Worm (Caenorhabditis elegans) whole organism, early embryonic: ENCODE data around the gene dpy-4.
"Not testable (repeated sequence)": the region's sequence is repeated elsewhere in the genome, so short reads cannot be mapped to it uniquely, and the experiment has no call there.

Experiments used
- B0310.2 ChIP-seq: sonication (generic microtip); optimal IDR thresholded peaks from 2 replicates; lab custom pipeline; 2016; ENCODE audit warnings: mild to moderate bottlenecking, missing genetic modification characterization, missing compliant biosample characterization
- F13C5.2 ChIP-seq: sonication (generic microtip); optimal IDR thresholded peaks from 2 replicates; lab custom pipeline; 2017; ENCODE audit warnings: mild to moderate bottlenecking, missing genetic modification characterization, inconsistent platforms, missing compliant biosample characterization
- aly-1 ChIP-seq: sonication (generic microtip); optimal IDR thresholded peaks from 2 replicates; lab custom pipeline; 2016; ENCODE audit warnings: missing genetic modification characterization, missing compliant biosample characterization
- ama-1 ChIP-seq: fragments of 150-350 bp; optimal IDR thresholded peaks from 2 replicates; lab custom pipeline; 2014
- ceh-13 ChIP-seq: fragments of 200-800 bp; sonication (Bioruptor generic); optimal IDR thresholded peaks from 2 replicates; lab custom pipeline; 2018; ENCODE audit warnings: mild to moderate bottlenecking, missing genetic modification characterization, missing compliant biosample characterization
- ceh-36 ChIP-seq: sonication (generic microtip); optimal IDR thresholded peaks from 2 replicates; lab custom pipeline; 2016; ENCODE audit warnings: missing genetic modification characterization, inconsistent platforms, missing compliant biosample characterization
- ets-7 ChIP-seq: sonication (generic microtip); optimal IDR thresholded peaks from 2 replicates; lab custom pipeline; 2016; ENCODE audit warnings: missing genotype, missing genetic modification characterization, missing compliant biosample characterization
- flt-1 ChIP-seq: fragments of 200-800 bp; sonication (Bioruptor generic); IDR thresholded peaks from 2 replicates; pipeline ENCODE4 v1.3.6; 2022; ENCODE audit warnings: missing genetic modification characterization, missing compliant biosample characterization
- hmbx-1 ChIP-seq: sonication (generic microtip); optimal IDR thresholded peaks from 2 replicates; lab custom pipeline; 2016; ENCODE audit warnings: mild to moderate bottlenecking, missing genetic modification characterization, missing compliant biosample characterization
- hmg-4 ChIP-seq: fragments of 200-800 bp; sonication (Bioruptor generic); optimal IDR thresholded peaks from 2 replicates; lab custom pipeline; 2018; ENCODE audit warnings: mild to moderate bottlenecking, missing genetic modification characterization, missing compliant biosample characterization
- hnd-1 ChIP-seq: sonication (generic microtip); optimal IDR thresholded peaks from 2 replicates; lab custom pipeline; 2016; ENCODE audit warnings: missing genetic modification characterization, missing compliant biosample characterization
- pes-1 ChIP-seq: fragments of 200-800 bp; sonication (Bioruptor generic); IDR thresholded peaks from 2 replicates; pipeline ENCODE4 v1.3.6; 2022; ENCODE audit warnings: missing genetic modification reagents, missing genetic modification characterization, missing compliant biosample characterization
- scrt-1 ChIP-seq: fragments of 200-800 bp; sonication (Bioruptor generic); IDR thresholded peaks from 2 replicates; pipeline ENCODE4 v1.3.6; 2022; ENCODE audit warnings: missing genetic modification characterization, missing compliant biosample characterization
- sea-1 ChIP-seq: fragments of 200-800 bp; sonication (Bioruptor generic); conservative IDR thresholded peaks from 2 replicates; pipeline ENCODE4 v1.3.6; 2022; ENCODE audit warnings: missing genetic modification characterization, missing compliant biosample characterization
- tbx-11 ChIP-seq: fragments of 200-800 bp; sonication (Bioruptor generic); IDR thresholded peaks from 2 replicates; pipeline ENCODE4 v1.3.6; 2022; ENCODE audit warnings: missing genetic modification characterization, missing compliant biosample characterization
- tbx-37 ChIP-seq: fragments of 200-800 bp; sonication (Bioruptor generic); conservative IDR thresholded peaks from 2 replicates; pipeline ENCODE4 v1.3.6; 2022; ENCODE audit warnings: missing genetic modification reagents, missing genetic modification characterization, missing compliant biosample characterization
- tra-4 ChIP-seq: sonication (generic microtip); optimal IDR thresholded peaks from 2 replicates; lab custom pipeline; 2017; ENCODE audit warnings: missing genetic modification characterization, missing compliant biosample characterization

The dpy-4 gene

ce11 chrIV:15020958-15021357 lies 34.4 kb upstream of the dpy-4 start:
- TF ChIP-seq tbx-11, result no peak

- TF ChIP-seq F13C5.2 (no peak), pes-1 (no peak), aly-1 (tag; lab: Kevin White, UChicago) (no peak), sea-1 (GFP tag; lab: Robert Waterston, UW) (no peak), flt-1 (no peak), ceh-13 (GFP tag; lab: Kevin White, UChicago) (no peak), tbx-37 (no peak), tbx-11 (no peak), scrt-1 (no peak), ceh-36 (tag; lab: Kevin White, UChicago) (no peak), hmbx-1 (tag; lab: Kevin White, UChicago) (no peak), B0310.2 (no peak), tra-4 (no peak), ama-1 (lab: Kevin White, UChicago) (no peak), hnd-1 (tag; lab: Kevin White, UChicago) (no peak), hmg-4 (GFP tag; lab: Kevin White, UChicago) (no peak), ets-7 (tag; lab: Kevin White, UChicago) (no peak)
Measured at ce11 chrIV:15016984-15017383, 30.4 kb upstream of the dpy-4 start.

- TF ChIP-seq F13C5.2, result no peak
- TF ChIP-seq hnd-1 (tag; lab: Kevin White, UChicago), result no peak
Measured at ce11 chrIV:15013517-15014085, 27.0 kb upstream of the dpy-4 start, which contains the start of gene Y41E3.7. Y41E3.7 (plus strand) TSS chrIV:15014035.

ce11 chrIV:15013083-15013482 lies 26.5 kb upstream of the dpy-4 start, which contains the start of gene qars-1:
qars-1 (minus strand) TSS chrIV:15013183.
- no peak for TF ChIP-seq ceh-13 (GFP tag; lab: Kevin White, UChicago)
- TF ChIP-seq aly-1 (tag; lab: Kevin White, UChicago), result no peak
- TF ChIP-seq F13C5.2, result no peak
- TF ChIP-seq tbx-37, result no peak
- no peak for TF ChIP-seq B0310.2
- no peak for TF ChIP-seq tra-4
- no peak for TF ChIP-seq scrt-1
- TF ChIP-seq hnd-1 (tag; lab: Kevin White, UChicago), result no peak
- TF ChIP-seq tbx-11, result no peak
- TF ChIP-seq flt-1, result no peak
- TF ChIP-seq ceh-36 (tag; lab: Kevin White, UChicago), result no peak
- no peak for TF ChIP-seq ama-1 (lab: Kevin White, UChicago)

ce11 chrIV:15012154-15012892 lies 25.7 kb upstream of the dpy-4 start:
- TF ChIP-seq hmg-4 (GFP tag; lab: Kevin White, UChicago) (no peak), pes-1 (0 out of 2 replicates have a peak, but pooled peaks have one; percentile 36), hnd-1 (tag; lab: Kevin White, UChicago) (no peak), ceh-36 (tag; lab: Kevin White, UChicago) (no peak), scrt-1 (no peak), ceh-13 (GFP tag; lab: Kevin White, UChicago) (no peak)

ce11 chrIV:15011169-15011568 lies 24.6 kb upstream of the dpy-4 start:
- no peak for TF ChIP-seq tbx-11
- no peak for TF ChIP-seq aly-1 (tag; lab: Kevin White, UChicago)
- no peak for TF ChIP-seq ama-1 (lab: Kevin White, UChicago)
- no peak for TF ChIP-seq hnd-1 (tag; lab: Kevin White, UChicago)
- TF ChIP-seq pes-1, result no peak
- no peak for TF ChIP-seq hmg-4 (GFP tag; lab: Kevin White, UChicago)
- TF ChIP-seq B0310.2, result no peak
- TF ChIP-seq ceh-13 (GFP tag; lab: Kevin White, UChicago), result no peak

ce11 chrIV:15008200-15008599 lies 21.6 kb upstream of the dpy-4 start:
- no peak for TF ChIP-seq scrt-1

- TF ChIP-seq hmg-4 (GFP tag; lab: Kevin White, UChicago); aly-1 (tag; lab: Kevin White, UChicago); sea-1 (GFP tag; lab: Robert Waterston, UW): not testable (repeated sequence)
Measured at ce11 chrIV:15006494-15006893, 19.9 kb upstream of the dpy-4 start, which contains the start of gene Y41E3.6. Y41E3.6 (plus strand) TSS chrIV:15006794.

ce11 chrIV:14985859-14986258 lies 725 bp downstream of the dpy-4 start:
- TF ChIP-seq ceh-13 (GFP tag; lab: Kevin White, UChicago) (no peak), hmbx-1 (tag; lab: Kevin White, UChicago) (no peak), tbx-37 (no peak), B0310.2 (no peak), aly-1 (tag; lab: Kevin White, UChicago) (peak; percentile 45), hmg-4 (GFP tag; lab: Kevin White, UChicago) (no peak)
